Worm (Caenorhabditis elegans) whole organism, mixed stage, embryonic: ENCODE measurements around the gene madf-8.

Source experiments
- elt-3 ChIP-seq: fragments of 150-350 bp; optimal IDR thresholded peaks from 2 replicates; lab custom pipeline; 2014; ENCODE audit warnings: missing biosample characterization, missing genetic modification characterization
- nhr-28 ChIP-seq: fragments of 150-350 bp; optimal IDR thresholded peaks from 2 replicates; lab custom pipeline; 2014; ENCODE audit warnings: missing biosample characterization, missing genetic modification characterization
- ztf-11 ChIP-seq: fragments of 150-350 bp; optimal IDR thresholded peaks from 2 replicates; lab custom pipeline; 2014; ENCODE audit warnings: missing biosample characterization, missing genetic modification characterization

- TF ChIP-seq ztf-11 (no peak), nhr-28 (tag; lab: Kevin White, UChicago) (no peak), elt-3 (tag; lab: Kevin White, UChicago) (no peak)
Measured at ce11 chrIII:3623772-3624171, 26.9 kb downstream of the madf-8 start.
